Worm (Caenorhabditis elegans) whole organism, early embryonic: ENCODE data around the gene din-1.

Experiments
- B0310.2 ChIP-seq: sonication (generic microtip); optimal IDR thresholded peaks from 2 replicates; lab custom pipeline; 2016; ENCODE audit warnings: mild to moderate bottlenecking, missing genetic modification characterization, missing compliant biosample characterization
- F13C5.2 ChIP-seq: sonication (generic microtip); optimal IDR thresholded peaks from 2 replicates; lab custom pipeline; 2017; ENCODE audit warnings: mild to moderate bottlenecking, missing genetic modification characterization, inconsistent platforms, missing compliant biosample characterization
- aly-1 ChIP-seq: sonication (generic microtip); optimal IDR thresholded peaks from 2 replicates; lab custom pipeline; 2016; ENCODE audit warnings: missing genetic modification characterization, missing compliant biosample characterization
- ama-1 ChIP-seq: fragments of 150-350 bp; optimal IDR thresholded peaks from 2 replicates; lab custom pipeline; 2014
- ceh-13 ChIP-seq: fragments of 200-800 bp; sonication (Bioruptor generic); optimal IDR thresholded peaks from 2 replicates; lab custom pipeline; 2018; ENCODE audit warnings: mild to moderate bottlenecking, missing genetic modification characterization, missing compliant biosample characterization
- ceh-36 ChIP-seq: sonication (generic microtip); optimal IDR thresholded peaks from 2 replicates; lab custom pipeline; 2016; ENCODE audit warnings: missing genetic modification characterization, inconsistent platforms, missing compliant biosample characterization
- ets-7 ChIP-seq: sonication (generic microtip); optimal IDR thresholded peaks from 2 replicates; lab custom pipeline; 2016; ENCODE audit warnings: missing genotype, missing genetic modification characterization, missing compliant biosample characterization
- flt-1 ChIP-seq: fragments of 200-800 bp; sonication (Bioruptor generic); IDR thresholded peaks from 2 replicates; pipeline ENCODE4 v1.3.6; 2022; ENCODE audit warnings: missing genetic modification characterization, missing compliant biosample characterization
- hmbx-1 ChIP-seq: sonication (generic microtip); optimal IDR thresholded peaks from 2 replicates; lab custom pipeline; 2016; ENCODE audit warnings: mild to moderate bottlenecking, missing genetic modification characterization, missing compliant biosample characterization
- hmg-4 ChIP-seq: fragments of 200-800 bp; sonication (Bioruptor generic); optimal IDR thresholded peaks from 2 replicates; lab custom pipeline; 2018; ENCODE audit warnings: mild to moderate bottlenecking, missing genetic modification characterization, missing compliant biosample characterization
- hnd-1 ChIP-seq: sonication (generic microtip); optimal IDR thresholded peaks from 2 replicates; lab custom pipeline; 2016; ENCODE audit warnings: missing genetic modification characterization, missing compliant biosample characterization
- pes-1 ChIP-seq: fragments of 200-800 bp; sonication (Bioruptor generic); IDR thresholded peaks from 2 replicates; pipeline ENCODE4 v1.3.6; 2022; ENCODE audit warnings: missing genetic modification reagents, missing genetic modification characterization, missing compliant biosample characterization
- scrt-1 ChIP-seq: fragments of 200-800 bp; sonication (Bioruptor generic); IDR thresholded peaks from 2 replicates; pipeline ENCODE4 v1.3.6; 2022; ENCODE audit warnings: missing genetic modification characterization, missing compliant biosample characterization
- sea-1 ChIP-seq: fragments of 200-800 bp; sonication (Bioruptor generic); conservative IDR thresholded peaks from 2 replicates; pipeline ENCODE4 v1.3.6; 2022; ENCODE audit warnings: missing genetic modification characterization, missing compliant biosample characterization
- tbx-11 ChIP-seq: fragments of 200-800 bp; sonication (Bioruptor generic); IDR thresholded peaks from 2 replicates; pipeline ENCODE4 v1.3.6; 2022; ENCODE audit warnings: missing genetic modification characterization, missing compliant biosample characterization
- tbx-37 ChIP-seq: fragments of 200-800 bp; sonication (Bioruptor generic); conservative IDR thresholded peaks from 2 replicates; pipeline ENCODE4 v1.3.6; 2022; ENCODE audit warnings: missing genetic modification reagents, missing genetic modification characterization, missing compliant biosample characterization
- tra-4 ChIP-seq: sonication (generic microtip); optimal IDR thresholded peaks from 2 replicates; lab custom pipeline; 2017; ENCODE audit warnings: missing genetic modification characterization, missing compliant biosample characterization

Gene din-1

DNA sequence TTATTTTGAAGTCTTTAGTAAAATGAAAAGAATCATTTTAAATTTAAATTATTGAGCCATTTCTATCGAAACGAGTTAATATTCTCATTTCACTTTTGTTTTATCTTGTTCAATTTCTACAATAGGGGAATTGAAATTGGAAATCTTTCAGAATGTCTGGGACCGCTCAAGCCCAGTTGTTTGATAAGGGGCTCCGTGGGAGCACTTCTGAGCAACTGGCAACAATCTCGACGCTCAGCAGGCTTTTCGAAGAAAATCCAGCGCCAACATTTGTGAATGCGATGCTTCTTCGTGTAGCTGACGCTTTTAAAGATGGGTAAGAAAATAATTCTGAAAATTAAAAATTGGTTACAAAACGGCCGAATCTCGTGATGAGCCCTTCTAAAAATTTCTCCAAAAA is 50.7 kb downstream of the din-1 start, which contains the start of gene ints-7:
Gene ints-7, plus strand, starts transcription at position 152 of the 400 bp plus-strand sequence.
- no peak for TF ChIP-seq hnd-1 (tag; lab: Kevin White, UChicago)
- no peak for TF ChIP-seq ceh-13
- TF ChIP-seq hmbx-1 (tag; lab: Kevin White, UChicago): no peak

DNA sequence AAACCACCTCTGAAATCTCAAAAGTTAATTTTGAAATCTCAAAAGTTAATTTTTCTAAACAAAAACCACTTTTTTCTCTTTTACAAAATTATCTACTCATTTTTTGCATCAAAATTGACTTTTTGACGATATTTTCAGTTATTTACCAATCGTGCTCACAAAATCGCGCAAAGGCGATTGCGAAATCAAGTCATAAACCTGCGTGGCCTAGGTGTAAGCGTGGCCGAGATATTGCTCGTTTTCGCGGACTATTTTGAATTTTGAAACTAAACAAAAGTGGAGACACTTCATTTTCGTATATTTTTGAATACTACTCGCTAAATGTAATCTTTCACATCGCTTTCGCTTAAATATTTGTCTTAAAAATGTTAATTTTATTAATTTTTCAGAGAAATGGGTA is 55.1 kb downstream of the din-1 start, which contains the start of gene smc-6:
Gene smc-6, plus strand, starts transcription at position 390 of the 400 bp plus-strand sequence.
- TF ChIP-seq F13C5.2 (tag; lab: Kevin White, UChicago): no peak
- no peak for TF ChIP-seq ets-7 (tag; lab: Kevin White, UChicago)

DNA sequence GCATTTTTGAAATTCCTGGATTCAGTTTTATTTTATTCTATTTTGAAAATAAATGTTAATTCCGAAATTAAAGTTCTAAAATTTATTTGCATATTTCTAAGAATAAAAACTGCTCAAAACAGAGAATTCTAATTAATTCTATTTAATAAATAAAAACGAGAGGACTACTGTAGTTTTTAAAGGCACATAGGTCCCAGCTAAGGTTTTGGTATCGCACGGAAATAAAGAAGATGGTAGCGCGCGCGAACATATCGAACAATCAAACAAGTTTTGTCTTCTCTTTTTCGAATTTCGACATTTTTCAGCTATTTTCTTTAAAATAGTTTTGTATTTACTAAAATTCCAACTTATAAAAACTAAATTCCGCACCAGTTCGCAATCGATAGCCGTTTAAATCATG is 55.5 kb downstream of the din-1 start:
- TF ChIP-seq B0310.2 (tag; lab: Kevin White, UChicago): no peak
- no peak for TF ChIP-seq tbx-11 (GFP tag; lab: Robert Waterston, UW)
- no peak for TF ChIP-seq flt-1 (GFP tag; lab: Robert Waterston, UW)
- no peak for TF ChIP-seq scrt-1 (GFP tag; lab: Robert Waterston, UW)
- TF ChIP-seq tra-4: no peak
- no peak for TF ChIP-seq ceh-13
- no peak for TF ChIP-seq sea-1

DNA sequence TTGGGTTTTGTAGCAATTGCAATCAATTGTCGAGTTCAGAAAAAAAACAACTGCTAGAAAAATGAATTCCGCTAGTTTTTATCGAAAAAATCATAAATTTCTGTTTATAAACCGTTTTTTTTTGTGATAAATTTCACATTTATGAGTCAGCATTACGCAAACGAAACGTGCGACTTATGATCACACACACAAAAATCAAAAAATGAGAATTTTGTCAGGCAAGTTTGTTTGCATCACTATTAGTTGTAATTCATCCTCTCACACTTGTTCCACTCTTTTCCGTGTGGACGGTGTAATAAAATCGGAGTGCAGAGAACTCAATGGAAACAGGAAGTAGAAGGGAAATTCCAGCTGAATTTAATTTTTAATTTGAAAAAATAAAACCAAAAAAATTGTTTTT is 56.0 kb downstream of the din-1 start, which contains the start of gene pcs-1:
Gene pcs-1, minus strand, starts transcription at position 344 of the 400 bp plus-strand sequence.
- TF ChIP-seq hnd-1 (tag; lab: Kevin White, UChicago) (no peak), ceh-13 (no peak), tbx-11 (GFP tag; lab: Robert Waterston, UW) (no peak), scrt-1 (GFP tag; lab: Robert Waterston, UW) (no peak), flt-1 (GFP tag; lab: Robert Waterston, UW) (no peak), B0310.2 (tag; lab: Kevin White, UChicago) (no peak), pes-1 (GFP tag; lab: Robert Waterston, UW) (no peak), ama-1 (lab: Kevin White, UChicago) (no peak), hmg-4 (GFP tag; lab: Kevin White, UChicago) (no peak), sea-1 (no peak), hmbx-1 (tag; lab: Kevin White, UChicago) (no peak), ceh-36 (tag; lab: Kevin White, UChicago) (no peak), ets-7 (tag; lab: Kevin White, UChicago) (no peak), tra-4 (no peak), F13C5.2 (tag; lab: Kevin White, UChicago) (no peak), tbx-37 (GFP tag; lab: Robert Waterston, UW) (no peak)

DNA sequence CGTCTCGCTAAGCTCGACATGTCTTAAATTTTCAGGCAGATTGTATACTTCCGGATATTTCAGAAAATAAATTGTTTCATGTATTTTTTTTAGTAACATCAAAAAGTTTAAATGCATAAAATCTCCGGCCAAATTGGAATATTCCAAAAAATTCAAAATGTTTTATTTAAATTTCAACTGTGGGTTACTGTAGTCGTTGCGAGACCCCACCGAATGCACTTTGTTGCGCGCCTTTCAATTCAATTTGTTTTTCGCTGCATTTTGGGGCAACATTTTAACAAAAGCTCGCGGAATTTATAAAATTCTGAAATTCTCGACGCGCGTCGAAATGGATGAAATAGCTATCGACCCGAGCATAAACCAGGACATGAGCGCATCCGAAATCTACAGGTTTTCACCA is 60.5 kb downstream of the din-1 start, which contains the start of gene F54D5.2:
Gene F54D5.2, plus strand, starts transcription at position 237 of the 400 bp plus-strand sequence.
- TF ChIP-seq aly-1 (tag; lab: Kevin White, UChicago) (no peak), ceh-13 (no peak), pes-1 (GFP tag; lab: Robert Waterston, UW) (no peak), ets-7 (tag; lab: Kevin White, UChicago) (no peak), ama-1 (lab: Kevin White, UChicago) (no peak), scrt-1 (GFP tag; lab: Robert Waterston, UW) (no peak), tbx-11 (GFP tag; lab: Robert Waterston, UW) (no peak), flt-1 (GFP tag; lab: Robert Waterston, UW) (no peak), hnd-1 (tag; lab: Kevin White, UChicago) (no peak), tra-4 (no peak), hmg-4 (GFP tag; lab: Kevin White, UChicago) (no peak), B0310.2 (tag; lab: Kevin White, UChicago) (no peak), tbx-37 (GFP tag; lab: Robert Waterston, UW) (no peak)

DNA sequence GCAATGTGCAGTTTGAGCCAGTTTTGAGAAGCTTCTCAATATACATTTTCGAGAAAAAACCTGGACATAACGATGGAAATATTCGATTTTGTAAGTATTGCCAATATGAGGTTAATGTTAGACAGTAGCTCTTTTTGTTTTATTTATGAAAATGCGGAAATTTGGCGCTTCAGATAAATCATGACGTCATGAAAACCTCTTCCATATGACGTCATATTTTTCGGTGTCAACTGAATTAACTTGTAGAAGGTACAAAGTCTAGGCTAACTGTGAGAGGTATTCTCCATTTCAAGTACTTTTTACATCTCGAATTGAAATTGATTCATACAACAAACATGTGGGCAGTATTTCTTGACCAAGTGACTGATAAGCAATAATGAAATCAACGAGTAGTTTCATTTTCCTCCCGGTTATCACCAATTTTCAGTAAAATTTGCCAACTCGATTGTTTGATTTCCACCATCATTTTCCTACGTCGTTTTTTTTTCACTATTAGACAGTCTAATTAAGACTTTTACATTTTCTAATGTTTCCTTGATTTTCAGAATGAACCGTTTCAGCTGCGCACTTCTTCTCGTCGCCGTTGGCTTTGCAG is 62.1 kb downstream of the din-1 start, which contains the start of gene F54D5.3:
Gene F54D5.3, plus strand, starts transcription at position 546 of the 595 bp plus-strand sequence.
- no peak for TF ChIP-seq tbx-37 (GFP tag; lab: Robert Waterston, UW)
- no peak for TF ChIP-seq tra-4

DNA sequence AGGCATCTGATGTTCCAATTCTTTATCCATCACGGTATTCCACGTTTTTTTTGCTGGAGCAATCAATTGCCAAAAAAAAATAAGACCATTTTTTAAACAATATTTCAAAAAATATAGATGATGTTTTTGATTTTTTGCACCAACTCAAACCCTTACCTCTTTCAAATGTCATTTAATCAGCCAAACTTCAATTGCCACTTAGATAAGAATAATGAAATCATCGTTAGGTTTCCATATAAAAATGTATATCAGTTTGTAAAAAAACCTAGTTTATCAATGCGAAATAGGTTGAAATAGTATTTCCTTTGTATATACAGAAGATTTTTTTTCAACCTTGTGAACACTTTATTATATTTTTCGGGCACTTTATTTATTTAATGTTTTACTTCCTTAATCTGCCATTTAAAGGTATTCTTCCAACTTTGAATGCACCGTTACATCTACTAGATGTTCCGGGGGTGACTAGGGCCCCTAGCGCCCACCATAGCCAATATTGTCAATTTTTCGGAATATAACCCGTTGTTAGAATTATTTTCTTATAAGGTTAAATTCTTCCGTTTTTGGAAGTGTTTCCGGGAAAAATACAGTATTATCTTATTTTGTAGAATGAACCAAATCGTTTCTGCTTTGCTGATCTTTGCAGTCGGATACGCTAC is 64.1 kb downstream of the din-1 start, which contains the start of the genes F54D5.23 and F54D5.4:
Gene F54D5.23, minus strand, starts transcription at position 75 of the 656 bp plus-strand sequence.
Gene F54D5.4, plus strand, starts transcription at position 606 of the 656 bp plus-strand sequence.
- TF ChIP-seq aly-1 (tag; lab: Kevin White, UChicago) (no peak), tra-4 (no peak), ama-1 (lab: Kevin White, UChicago) (no peak), hmbx-1 (tag; lab: Kevin White, UChicago) (no peak), ceh-36 (tag; lab: Kevin White, UChicago) (no peak), hnd-1 (tag; lab: Kevin White, UChicago) (no peak), sea-1 (no peak), B0310.2 (tag; lab: Kevin White, UChicago) (no peak), ets-7 (tag; lab: Kevin White, UChicago) (no peak), scrt-1 (GFP tag; lab: Robert Waterston, UW) (no peak), flt-1 (GFP tag; lab: Robert Waterston, UW) (no peak), F13C5.2 (tag; lab: Kevin White, UChicago) (no peak)

DNA sequence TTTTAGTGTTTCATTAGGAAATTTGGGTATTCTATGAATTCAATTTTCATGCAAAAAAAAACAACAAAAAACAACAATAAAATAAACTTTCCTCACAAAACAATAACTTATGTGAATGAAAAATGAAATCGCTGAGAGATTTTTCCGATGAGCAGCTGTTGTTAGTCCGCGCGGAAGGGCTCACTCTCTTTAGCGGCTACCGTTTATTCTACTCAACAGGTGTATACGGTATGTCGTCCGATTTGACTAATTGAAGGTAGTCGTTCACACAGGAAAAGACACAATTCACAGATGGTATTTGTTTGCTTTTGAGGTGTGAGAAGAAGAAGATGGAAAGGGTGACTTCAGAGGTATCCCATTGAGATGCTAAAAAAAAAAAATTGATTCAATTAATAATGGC is 64.7 kb downstream of the din-1 start:
- no peak for TF ChIP-seq ceh-13
